Fruit fly (Drosophila melanogaster): ENCODE results near the gene Tie.

The Tie gene

DNA sequence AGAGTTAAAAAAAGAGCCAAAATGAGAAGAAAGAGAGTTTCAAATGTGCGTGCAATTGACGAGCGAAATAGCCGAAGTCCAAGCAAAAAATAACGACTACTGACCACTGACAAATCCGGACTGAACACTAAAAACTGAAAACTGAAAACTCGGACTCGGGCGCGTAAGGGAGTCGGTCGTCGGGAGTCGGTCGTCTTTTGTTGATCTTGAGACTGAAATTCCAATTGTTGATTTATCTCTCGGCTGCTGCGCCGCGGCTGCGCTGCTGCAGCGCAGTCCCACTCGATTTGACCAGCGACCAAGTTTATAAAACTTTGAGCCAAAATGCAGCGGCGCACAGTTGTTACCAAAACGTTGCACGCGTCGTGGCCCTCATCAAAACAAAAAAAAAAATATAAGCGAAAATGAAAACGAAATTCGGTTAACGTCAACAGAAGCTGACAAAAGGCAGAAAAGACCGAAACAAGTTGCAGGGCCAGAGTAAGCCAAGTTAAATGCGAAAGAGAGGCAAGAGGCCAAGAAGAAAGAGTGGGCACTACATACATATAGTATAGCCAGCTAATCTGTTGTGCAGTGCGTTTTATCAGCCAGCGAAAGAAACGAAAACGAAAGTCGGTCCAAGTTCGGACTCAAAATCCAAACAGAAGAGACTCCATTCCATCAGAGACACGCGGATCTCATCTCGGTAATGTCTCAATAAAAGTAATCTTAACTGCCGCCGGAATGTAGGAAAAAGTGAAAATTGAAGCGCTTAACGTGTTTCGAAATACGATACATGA, 1.1 kb upstream of the Tie start, which contains the start of gene CG11353:
Gene CG11353 (plus strand): TSS at position 330 of the 779 bp plus-strand sequence.
- TF ChIP-seq CG6689 (GFP tag; IDR thresholded peaks at IDR 0.05), result no peak
- TF ChIP-seq CG11247 (GFP tag; IDR thresholded peaks at IDR 0.05), result no peak
- TF ChIP-seq bigmax (GFP tag; optimal IDR thresholded peaks at IDR 0.05), result no peak
- TF ChIP-seq ken (GFP tag; IDR thresholded peaks at IDR 0.05), result no peak
- TF ChIP-seq CG10654 (GFP tag; optimal IDR thresholded peaks at IDR 0.05), result no peak
- TF ChIP-seq HmgD (GFP tag; optimal IDR thresholded peaks at IDR 0.05), result no peak
- TF ChIP-seq CG4854 (GFP tag; optimal IDR thresholded peaks at IDR 0.05), result no peak
- TF ChIP-seq CG10147 (GFP tag; optimal IDR thresholded peaks at IDR 0.05), result no peak
- no peak for TF ChIP-seq sisA (GFP tag; IDR thresholded peaks at IDR 0.05)
- TF ChIP-seq gfzf (GFP tag; optimal IDR thresholded peaks at IDR 0.05), result no peak
- no peak for TF ChIP-seq CG33557 (GFP tag; optimal IDR thresholded peaks at IDR 0.05)
- no peak for TF ChIP-seq bcd (GFP tag; optimal IDR thresholded peaks at IDR 0.05)
- TF ChIP-seq Mad (GFP tag; optimal IDR thresholded peaks at IDR 0.05), result no peak
- TF ChIP-seq odd (GFP tag; optimal IDR thresholded peaks at IDR 0.05), result no peak
- TF ChIP-seq wek (GFP tag; optimal IDR thresholded peaks at IDR 0.05), result no peak
- no peak for TF ChIP-seq unpg (GFP tag; optimal IDR thresholded peaks at IDR 0.05)
- no peak for TF ChIP-seq pum (GFP tag; optimal IDR thresholded peaks at IDR 0.05)
- no peak for TF ChIP-seq exex (tag; optimal IDR thresholded peaks at IDR 0.05)
- TF ChIP-seq trh (GFP tag; optimal IDR thresholded peaks at IDR 0.05), result no peak
- peak; percentile 80; the same call in 2 of the 3 replicates for TF ChIP-seq z (GFP tag; IDR thresholded peaks at IDR 0.05)
- TF ChIP-seq sc (optimal IDR thresholded peaks at IDR 0.05), result no peak
- TF ChIP-seq sc (GFP tag; optimal IDR thresholded peaks at IDR 0.05), result no peak
- TF ChIP-seq Drgx (GFP tag; IDR thresholded peaks at IDR 0.05), result no peak
- TF ChIP-seq Usf (GFP tag; optimal IDR thresholded peaks at IDR 0.05), result no peak
- TF ChIP-seq CkIIα-i1 (GFP tag; IDR thresholded peaks at IDR 0.05), result no peak
- TF ChIP-seq CG4424 (GFP tag; optimal IDR thresholded peaks at IDR 0.05), result no peak
- no peak for TF ChIP-seq zf30C (GFP tag; optimal IDR thresholded peaks at IDR 0.05)
- TF ChIP-seq CG11085 (GFP tag; IDR thresholded peaks at IDR 0.05), result no peak
- TF ChIP-seq CG10366 (GFP tag; IDR thresholded peaks at IDR 0.05), result no peak
- TF ChIP-seq Blimp-1 (GFP tag; optimal IDR thresholded peaks at IDR 0.05), result peak; percentile 91
- TF ChIP-seq cad (GFP tag; optimal IDR thresholded peaks at IDR 0.05), result no peak
- TF ChIP-seq Stat92E (GFP tag; optimal IDR thresholded peaks at IDR 0.05), result no peak
- no peak for TF ChIP-seq nerfin-2 (GFP tag; IDR thresholded peaks at IDR 0.05; ENCODE audit: partially characterized antibody)
- TF ChIP-seq CG2120 (GFP tag; optimal IDR thresholded peaks at IDR 0.05), result no peak
- no peak for TF ChIP-seq Ada2b (GFP tag; IDR thresholded peaks at IDR 0.05)
- no peak for TF ChIP-seq CG12744 (GFP tag; optimal IDR thresholded peaks at IDR 0.05)
- no peak for TF ChIP-seq CG7357 (GFP tag; IDR thresholded peaks at IDR 0.05)
- TF ChIP-seq CG3163 (GFP tag; optimal IDR thresholded peaks at IDR 0.05), result peak; percentile 48
- peak; percentile 58 for TF ChIP-seq pros (GFP tag; optimal IDR thresholded peaks at IDR 0.05)
- no peak for TF ChIP-seq Ravus (GFP tag; IDR thresholded peaks at IDR 0.05)
- peak; percentile 20 for TF ChIP-seq sd (tag; optimal IDR thresholded peaks at IDR 0.05)
- TF ChIP-seq CG30403 (GFP tag; optimal IDR thresholded peaks at IDR 0.05), result no peak
- TF ChIP-seq pzg (GFP tag; optimal IDR thresholded peaks at IDR 0.05), result no peak
- no peak for TF ChIP-seq MBD-R2 (GFP tag; IDR thresholded peaks at IDR 0.05)
- TF ChIP-seq lov (optimal IDR thresholded peaks at IDR 0.05), result no peak
- TF ChIP-seq lov (GFP tag; IDR thresholded peaks at IDR 0.05), result no peak
- no peak for TF ChIP-seq Xbp1 (GFP tag; optimal IDR thresholded peaks at IDR 0.05)
- peak; percentile 6 for TF ChIP-seq sqz (GFP tag; optimal IDR thresholded peaks at IDR 0.05)
- TF ChIP-seq CG14667 (GFP tag; IDR thresholded peaks at IDR 0.05), result no peak
- no peak for TF ChIP-seq Mes4 (GFP tag; optimal IDR thresholded peaks at IDR 0.05)
- TF ChIP-seq CG2712 (tag; optimal IDR thresholded peaks at IDR 0.05), result no peak

Measured in whole organism, embryonic.